Worm (Caenorhabditis elegans) whole organism, L3 larva: ENCODE results near the gene C55A6.1.

Experiments used
- jun-1 ChIP-seq: fragments of 150-350 bp; optimal IDR thresholded peaks from 2 replicates; lab custom pipeline; 2014; ENCODE audit warnings: missing biosample characterization, missing genetic modification reagents, missing genetic modification characterization
- mdl-1 ChIP-seq: fragments of 150-350 bp; optimal IDR thresholded peaks from 2 replicates; lab custom pipeline; 2014; ENCODE audit warnings: missing biosample characterization, missing genetic modification characterization

- TF ChIP-seq jun-1 (tag; lab: Kevin White, UChicago) (no peak), mdl-1 (tag; lab: Kevin White, UChicago) (no peak)
Measured at ce11 chrV:11515145-11515544, 10.4 kb upstream of the C55A6.1 start.
